Fruit fly (Drosophila melanogaster) whole organism, embryonic: ENCODE data around the gene CG9760.

ENCODE experiments used
- Aef1 ChIP-seq: fragments of 200-800 bp; sonication (Bioruptor generic); IDR thresholded peaks from 3 replicates; pipeline ENCODE4 v1.3.6; 2022; ENCODE audit warnings: missing biosample characterization, missing genetic modification characterization
- Atf-2 ChIP-seq: fragments of 200-800 bp; sonication (Bioruptor generic); optimal IDR thresholded peaks from 2 replicates; lab custom pipeline; 2016; ENCODE audit warnings: missing biosample characterization, missing genetic modification characterization
- Atf6 ChIP-seq: fragments of 200-800 bp; sonication (Bioruptor generic); IDR thresholded peaks from 2 replicates; pipeline ENCODE4 v1.3.6; 2022; ENCODE audit warnings: missing biosample characterization, missing genetic modification characterization
- Bdp1 ChIP-seq: fragments of 200-800 bp; sonication (Bioruptor generic); optimal IDR thresholded peaks from 3 replicates; lab custom pipeline; 2016; ENCODE audit warnings: missing biosample characterization, missing genetic modification characterization
- CG10147 ChIP-seq: fragments of 200-800 bp; sonication (Bioruptor generic); optimal IDR thresholded peaks from 2 replicates; lab custom pipeline; 2019; ENCODE audit warnings: missing biosample characterization, mild to moderate bottlenecking, missing genetic modification characterization, moderate library complexity
- CG13296 ChIP-seq: fragments of 200-800 bp; sonication (Bioruptor generic); optimal IDR thresholded peaks from 3 replicates; lab custom pipeline; 2018; ENCODE audit warnings: missing biosample characterization, mild to moderate bottlenecking, missing genetic modification characterization
- CG15011 ChIP-seq: fragments of 200-800 bp; sonication (Bioruptor generic); optimal IDR thresholded peaks from 3 replicates; lab custom pipeline; 2018; ENCODE audit warnings: missing biosample characterization, mild to moderate bottlenecking, missing genetic modification characterization
- CG17328 ChIP-seq: fragments of 200-800 bp; sonication (Bioruptor generic); IDR thresholded peaks from 2 replicates; pipeline ENCODE4 v1.3.6; 2022; ENCODE audit warnings: missing biosample characterization, missing genetic modification characterization
- CG17361 ChIP-seq: fragments of 200-800 bp; sonication (Bioruptor generic); IDR thresholded peaks from 3 replicates; pipeline ENCODE4 v1.3.6; 2022; ENCODE audit warnings: missing biosample characterization, missing genetic modification characterization
- CG17912 ChIP-seq: fragments of 200-800 bp; sonication (Bioruptor generic); optimal IDR thresholded peaks from 2 replicates; lab custom pipeline; 2018; ENCODE audit warnings: missing biosample characterization, mild to moderate bottlenecking, missing genetic modification characterization
- CG31388 ChIP-seq: fragments of 200-800 bp; sonication (Bioruptor generic); optimal IDR thresholded peaks from 2 replicates; lab custom pipeline; 2016; ENCODE audit warnings: missing biosample characterization, missing genetic modification characterization
- CG4360 ChIP-seq: fragments of 200-800 bp; sonication (Bioruptor generic); IDR thresholded peaks from 2 replicates; pipeline ENCODE4 v1.3.6; 2022; ENCODE audit warnings: missing biosample characterization, missing genetic modification characterization
- CG6254 ChIP-seq: fragments of 200-800 bp; sonication (Bioruptor generic); optimal IDR thresholded peaks from 3 replicates; lab custom pipeline; 2017; ENCODE audit warnings: mild to moderate bottlenecking, missing biosample characterization, missing genetic modification reagents, missing genetic modification characterization
- CG6272 ChIP-seq: fragments of 200-800 bp; sonication (Bioruptor generic); IDR thresholded peaks from 2 replicates; pipeline ENCODE4 v1.3.6; 2022; ENCODE audit warnings: missing biosample characterization, missing genetic modification characterization
- CG6654 ChIP-seq: fragments of 200-800 bp; sonication (Bioruptor generic); optimal IDR thresholded peaks from 2 replicates; lab custom pipeline; 2017; ENCODE audit warnings: missing biosample characterization, mild to moderate bottlenecking, missing genetic modification characterization
- CG6791 ChIP-seq: fragments of 200-800 bp; sonication (Bioruptor generic); IDR thresholded peaks from 3 replicates; pipeline ENCODE4 v1.3.6; 2022; ENCODE audit warnings: missing biosample characterization, missing genetic modification characterization; ENCODE audit not compliant: partially characterized antibody
- CG7786 ChIP-seq: fragments of 200-800 bp; sonication (Bioruptor generic); optimal IDR thresholded peaks from 2 replicates; lab custom pipeline; 2016; ENCODE audit warnings: missing biosample characterization, missing genetic modification characterization
- Dad ChIP-seq: fragments of 200-800 bp; sonication (Bioruptor generic); optimal IDR thresholded peaks from 3 replicates; lab custom pipeline; 2016; ENCODE audit warnings: missing biosample characterization, missing genetic modification characterization
- Dip3 ChIP-seq: fragments of 200-800 bp; sonication (Bioruptor generic); optimal IDR thresholded peaks from 3 replicates; lab custom pipeline; 2016; ENCODE audit warnings: missing biosample characterization, missing genetic modification characterization
- E2f1 ChIP-seq: fragments of 200-800 bp; sonication (Bioruptor generic); IDR thresholded peaks from 2 replicates; pipeline ENCODE4 v1.3.6; 2022; ENCODE audit warnings: missing biosample characterization, missing genetic modification characterization
- Hr39 ChIP-seq: fragments of >200 bp; optimal IDR thresholded peaks from 2 replicates; lab custom pipeline; 2017
- Max ChIP-seq: fragments of 200-800 bp; sonication (Bioruptor generic); optimal IDR thresholded peaks from 2 replicates; lab custom pipeline; 2016; ENCODE audit warnings: missing biosample characterization, mild to moderate bottlenecking, missing genetic modification characterization
- Med ChIP-seq: fragments of 200-800 bp; sonication (Bioruptor generic); peaks from one replicate; lab custom pipeline; 2016; ENCODE audit warnings: missing biosample characterization, missing genetic modification characterization, mild to moderate bottlenecking, inconsistent platforms, moderate library complexity
- Mes4 ChIP-seq: fragments of 200-800 bp; sonication (Bioruptor generic); optimal IDR thresholded peaks from 2 replicates; lab custom pipeline; 2016; ENCODE audit warnings: missing biosample characterization, missing genetic modification characterization
- NC2β ChIP-seq: fragments of 200-800 bp; sonication (Bioruptor generic); optimal IDR thresholded peaks from 2 replicates; lab custom pipeline; 2016; ENCODE audit warnings: missing biosample characterization, missing genetic modification characterization
- PHDP ChIP-seq: fragments of 200-800 bp; sonication (Bioruptor generic); optimal IDR thresholded peaks from 3 replicates; lab custom pipeline; 2018; ENCODE audit warnings: missing biosample characterization, mild to moderate bottlenecking, missing genetic modification characterization, moderate library complexity
- Rx ChIP-seq: fragments of 200-800 bp; sonication (Bioruptor generic); IDR thresholded peaks from 2 replicates; pipeline ENCODE4 v1.3.6; 2022; ENCODE audit warnings: missing biosample characterization, missing genetic modification characterization
- Sox100B ChIP-seq: fragments of 200-800 bp; sonication (Bioruptor generic); optimal IDR thresholded peaks from 3 replicates; lab custom pipeline; 2018; ENCODE audit warnings: missing biosample characterization, mild to moderate bottlenecking, missing genetic modification characterization
- Tbp ChIP-seq: fragments of >200 bp; optimal IDR thresholded peaks from 2 replicates; lab custom pipeline; 2018; ENCODE audit warnings: missing biosample characterization, missing genetic modification characterization
- Trl ChIP-seq, 3 experiments: fragments of >200 bp in 2 of 3; fragments of 200-800 bp in 1 of 3; sonication (Bioruptor generic) in 1 of 3; optimal IDR thresholded peaks; 2 replicates in 1 of 3; 3 replicates in 2 of 3; lab custom pipeline; 2016 to 2017; ENCODE audit warnings: missing biosample characterization in 1 of 3, missing genetic modification characterization in 1 of 3
- Xrp1 ChIP-seq: fragments of 200-800 bp; sonication (Bioruptor generic); IDR thresholded peaks from 2 replicates; pipeline ENCODE4 v1.3.6; 2022; ENCODE audit warnings: missing biosample characterization, missing genetic modification characterization
- bowl ChIP-seq: fragments of 200-800 bp; sonication (Bioruptor generic); IDR thresholded peaks from 2 replicates; pipeline ENCODE4 v1.3.6; 2022; ENCODE audit warnings: missing biosample characterization, missing genetic modification characterization
- chif ChIP-seq, 2 experiments: fragments of 200-800 bp; sonication (Bioruptor generic); optimal IDR thresholded peaks; 3 replicates each; lab custom pipeline; 2016; ENCODE audit warnings: missing biosample characterization in 2 of 2, missing genetic modification characterization in 2 of 2
- dpn ChIP-seq, 2 experiments: fragments of 200-800 bp; sonication (Bioruptor generic); optimal IDR thresholded peaks; 3 replicates each; lab custom pipeline; 2016; ENCODE audit warnings: missing biosample characterization in 2 of 2, missing genetic modification characterization in 2 of 2
- eve ChIP-seq, 2 experiments: fragments of >200 bp; optimal IDR thresholded peaks; 2 replicates each; lab custom pipeline; 2017; ENCODE audit warnings: missing biosample characterization in 2 of 2, missing genetic modification characterization in 2 of 2
- gcm2 ChIP-seq: fragments of 200-800 bp; sonication (Bioruptor generic); optimal IDR thresholded peaks from 2 replicates; lab custom pipeline; 2016; ENCODE audit warnings: missing biosample characterization, missing genetic modification characterization
- gem ChIP-seq: fragments of 200-800 bp; sonication (Bioruptor generic); optimal IDR thresholded peaks from 2 replicates; lab custom pipeline; 2019; ENCODE audit warnings: missing biosample characterization, mild to moderate bottlenecking, missing genetic modification characterization, moderate library complexity
- gsb ChIP-seq: fragments of 200-800 bp; sonication (Bioruptor generic); IDR thresholded peaks from 2 replicates; pipeline ENCODE4 v1.3.6; 2022; ENCODE audit warnings: missing biosample characterization, missing genetic modification characterization
- gt ChIP-seq: fragments of 200-800 bp; sonication (Bioruptor generic); IDR thresholded peaks from 2 replicates; pipeline ENCODE4 v1.3.6; 2022; ENCODE audit warnings: missing biosample characterization, missing genetic modification characterization
- her ChIP-seq: fragments of 200-800 bp; sonication (Bioruptor generic); optimal IDR thresholded peaks from 2 replicates; lab custom pipeline; 2016; ENCODE audit warnings: missing biosample characterization, missing genetic modification characterization
- knrl ChIP-seq: fragments of 200-800 bp; sonication (Bioruptor generic); IDR thresholded peaks from 3 replicates; pipeline ENCODE4 v1.3.6; 2022; ENCODE audit warnings: missing biosample characterization, missing genetic modification characterization; ENCODE audit not compliant: partially characterized antibody
- lmd ChIP-seq: fragments of 200-800 bp; sonication (Bioruptor generic); IDR thresholded peaks from 2 replicates; pipeline ENCODE4 v1.3.6; 2022; ENCODE audit warnings: missing biosample characterization, missing genetic modification characterization
- lov ChIP-seq, 2 experiments: fragments of 200-800 bp in 1 of 2; fragments of >200 bp in 1 of 2; sonication (Bioruptor generic) in 1 of 2; IDR thresholded peaks in 1 of 2; optimal IDR thresholded peaks in 1 of 2; 2 replicates in 1 of 2; 3 replicates in 1 of 2; pipeline versions ENCODE4 v1.3.6 to Lab custom; 2017 to 2022; ENCODE audit warnings: missing biosample characterization in 1 of 2, missing genetic modification characterization in 1 of 2
- maf-S ChIP-seq: fragments of 200-800 bp; sonication (Bioruptor generic); optimal IDR thresholded peaks from 2 replicates; lab custom pipeline; 2016; ENCODE audit warnings: missing biosample characterization, missing genetic modification characterization
- mam ChIP-seq: fragments of 200-800 bp; sonication (Bioruptor generic); optimal IDR thresholded peaks from 3 replicates; lab custom pipeline; 2016; ENCODE audit warnings: missing biosample characterization, missing genetic modification characterization
- pho ChIP-seq: fragments of 200-800 bp; sonication (Bioruptor generic); optimal IDR thresholded peaks from 2 replicates; lab custom pipeline; 2016; ENCODE audit warnings: missing biosample characterization, missing genetic modification characterization
- prd ChIP-seq, 3 experiments: fragments of >200 bp in 2 of 3; fragments of 200-800 bp in 1 of 3; sonication (Bioruptor generic) in 1 of 3; optimal IDR thresholded peaks in 2 of 3; IDR thresholded peaks in 1 of 3; 2 replicates in 2 of 3; 3 replicates in 1 of 3; pipeline versions ENCODE4 v1.3.6 to Lab custom; 2017 to 2022; ENCODE audit warnings: missing biosample characterization in 1 of 3, missing genetic modification characterization in 1 of 3
- repo ChIP-seq: fragments of 200-800 bp; sonication (Bioruptor generic); optimal IDR thresholded peaks from 2 replicates; lab custom pipeline; 2016; ENCODE audit warnings: missing biosample characterization, missing genetic modification characterization
- sens ChIP-seq: fragments of 200-800 bp; sonication (Bioruptor generic); peaks from one replicate; lab custom pipeline; 2016; ENCODE audit warnings: missing biosample characterization, missing genetic modification characterization
- tna ChIP-seq: fragments of 200-800 bp; sonication (Bioruptor generic); IDR thresholded peaks from 2 replicates; pipeline ENCODE4 v1.3.6; 2022; ENCODE audit warnings: missing biosample characterization, missing genetic modification characterization; ENCODE audit not compliant: partially characterized antibody
- zfh2 ChIP-seq: fragments of 200-800 bp; sonication (Bioruptor generic); optimal IDR thresholded peaks from 2 replicates; lab custom pipeline; 2016; ENCODE audit warnings: missing biosample characterization, missing genetic modification characterization

The CG9760 gene

dm6 chr3L:12136630-12137029, 26.9 kb downstream of the CG9760 start, which contains the start of the genes CG5645 and Atg12 (continued):
- TF ChIP-seq lmd (no peak; the same call in 1 of the 2 replicates), maf-S (GFP tag; lab: Kevin White, UChicago) (peak; percentile 11), knrl (GFP tag; lab: Robert Waterston, UW) (peak; percentile 84), CG17361 (GFP tag; lab: Robert Waterston, UW) (peak; percentile 51; the same call in 2 of the 3 replicates), Tbp (no peak), Atf6 (GFP tag; lab: Robert Waterston, UW) (peak; percentile 61; the same call in 1 of the 2 replicates), Max (GFP tag; lab: Kevin White, UChicago) (peak; percentile 74), CG6254 (GFP tag; lab: Kevin White, UChicago) (peak; percentile 17), dpn (GFP tag; optimal IDR thresholded peaks at IDR 0.05; lab: Kevin White, UChicago) (peak; percentile 3 to 65), E2f1 (GFP tag; lab: Robert Waterston, UW) (peak; percentile 18; the same call in 1 of the 2 replicates), Sox100B (GFP tag; lab: Kevin White, UChicago) (peak; percentile 69), gem (peak; percentile 84), Med (GFP tag; lab: Kevin White, UChicago) (no peak), eve (GFP tag; optimal IDR thresholded peaks at IDR 0.05; lab: Kevin White, UChicago) (no peak), PHDP (tag; lab: Kevin White, UChicago) (peak; percentile 54), zfh2 (GFP tag; lab: Kevin White, UChicago) (peak; percentile 21), bowl (GFP tag; lab: Robert Waterston, UW) (no peak), CG13296 (peak; percentile 84), prd (optimal IDR thresholded peaks at IDR 0.05; lab: Kevin White, UChicago) (no peak), prd (GFP tag; IDR thresholded peaks at IDR 0.05; lab: Robert Waterston, UW) (peak; percentile 69; the same call in 2 of the 3 replicates), CG31388 (GFP tag; lab: Kevin White, UChicago) (peak; percentile 14), tna (GFP tag; lab: Robert Waterston, UW) (peak; percentile 67; the same call in 1 of the 2 replicates), gt (GFP tag; lab: Robert Waterston, UW) (no peak), Aef1 (no peak), Dad (GFP tag; lab: Kevin White, UChicago) (no peak), CG17912 (GFP tag; lab: Kevin White, UChicago) (no peak), CG4360 (GFP tag; lab: Robert Waterston, UW) (no peak), CG17328 (GFP tag; lab: Robert Waterston, UW) (no peak), Hr39 (lab: Kevin White, UChicago) (no peak), CG6654 (GFP tag; lab: Kevin White, UChicago) (no peak), Dip3 (GFP tag; lab: Kevin White, UChicago) (no peak), NC2β (GFP tag; lab: Kevin White, UChicago) (no peak), Atf-2 (no peak), Trl (optimal IDR thresholded peaks at IDR 0.05; lab: Kevin White, UChicago) (no peak), Trl (GFP tag; optimal IDR thresholded peaks at IDR 0.05; lab: Kevin White, UChicago) (no peak), lov (optimal IDR thresholded peaks at IDR 0.05; lab: Kevin White, UChicago) (no peak), lov (GFP tag; IDR thresholded peaks at IDR 0.05; lab: Robert Waterston, UW) (no peak), gsb (GFP tag; lab: Robert Waterston, UW) (no peak), CG6791 (GFP tag; lab: Robert Waterston, UW) (peak; percentile 40; the same call in 1 of the 3 replicates), CG15011 (GFP tag; lab: Kevin White, UChicago) (no peak), Bdp1 (GFP tag; lab: Kevin White, UChicago) (no peak), Rx (GFP tag; lab: Robert Waterston, UW) (no peak), pho (GFP tag; lab: Kevin White, UChicago) (no peak), CG6272 (no peak), her (no peak), Mes4 (GFP tag; lab: Kevin White, UChicago) (no peak), mam (GFP tag; lab: Kevin White, UChicago) (no peak), repo (GFP tag; lab: Kevin White, UChicago) (no peak), CG7786 (no peak), sens (GFP tag; lab: Kevin White, UChicago) (peak; percentile 78), CG10147 (GFP tag; lab: Kevin White, UChicago) (peak; percentile 10), chif (GFP tag; optimal IDR thresholded peaks at IDR 0.05; lab: Kevin White, UChicago) (peak in 1 of 2 experiments; percentile 1), gcm2 (no peak), Xrp1 (GFP tag; lab: Robert Waterston, UW) (peak; percentile 69)
